Fruit fly (Drosophila melanogaster): ENCODE results near the gene Rok.

DNA sequence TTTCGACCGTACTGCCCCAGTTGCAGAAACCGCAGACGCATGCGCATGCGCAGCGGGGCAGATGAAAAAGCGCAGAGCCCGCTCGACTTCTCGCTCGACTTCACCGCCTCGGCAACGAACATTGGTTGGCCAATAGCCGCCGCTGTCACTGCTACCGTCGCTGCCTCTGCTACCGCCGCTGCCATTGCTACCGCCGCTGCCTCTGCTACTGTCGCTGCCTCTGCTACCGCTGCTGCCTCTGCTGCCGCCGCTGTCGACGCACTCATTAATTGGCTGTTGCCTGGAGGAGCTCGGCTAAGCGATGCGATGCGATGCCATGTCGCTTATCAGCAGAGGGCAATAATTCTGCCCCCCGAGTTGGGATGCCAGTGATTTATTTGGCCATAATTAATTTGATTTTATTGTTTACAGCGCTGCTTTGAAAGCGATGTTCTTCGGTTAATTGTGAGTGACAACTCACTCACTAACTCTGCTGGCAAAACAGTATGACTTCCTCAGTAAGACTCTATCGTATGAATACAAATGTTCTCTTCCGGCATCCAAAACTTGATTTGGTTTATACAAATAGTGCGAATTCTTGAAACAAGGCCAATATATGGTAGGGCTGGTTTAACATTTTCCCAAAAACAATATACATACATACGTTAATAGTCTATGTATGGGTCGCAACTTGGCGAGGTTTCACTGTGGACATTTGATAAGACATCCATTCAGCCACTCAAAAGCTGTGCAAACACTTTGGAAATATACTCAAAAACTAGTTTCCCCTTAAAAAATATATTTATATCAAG lies 33.7 kb upstream of the Rok start:
- peak; percentile 32 for TF ChIP-seq OdsH (GFP tag; optimal IDR thresholded peaks at IDR 0.05)
- no peak for TF ChIP-seq dsf (GFP tag; optimal IDR thresholded peaks at IDR 0.05; ENCODE audit: borderline replicate concordance)
- peak; percentile 14 for TF ChIP-seq fru (GFP tag; optimal IDR thresholded peaks at IDR 0.05)
- no peak for TF ChIP-seq ey (GFP tag; optimal IDR thresholded peaks at IDR 0.05)
- no peak for TF ChIP-seq Jra (GFP tag; optimal IDR thresholded peaks at IDR 0.05)
- TF ChIP-seq h (GFP tag; optimal IDR thresholded peaks at IDR 0.05): no peak
- no peak for TF ChIP-seq Hnf4 (GFP tag; optimal IDR thresholded peaks at IDR 0.05)
- TF ChIP-seq Rel (GFP tag; optimal IDR thresholded peaks at IDR 0.05): no peak
- TF ChIP-seq Rel (tag; optimal IDR thresholded peaks at IDR 0.05): no peak
- no peak for TF ChIP-seq GATAd (GFP tag; optimal IDR thresholded peaks at IDR 0.05)
- TF ChIP-seq br (GFP tag; optimal IDR thresholded peaks at IDR 0.05): no peak
- TF ChIP-seq Vsx2 (GFP tag; optimal IDR thresholded peaks at IDR 0.05; ENCODE audit: partially characterized antibody): no peak
- TF ChIP-seq sage (GFP tag; optimal IDR thresholded peaks at IDR 0.05): no peak
- no peak for TF ChIP-seq psq (GFP tag; optimal IDR thresholded peaks at IDR 0.05)

Measured in whole organism, wandering third instar larva.